Worm (Caenorhabditis elegans) whole organism, L4 larva: ENCODE results near the gene Y46G5A.47.

Source experiments
- F10B5.3 ChIP-seq: sonication (generic microtip); optimal IDR thresholded peaks from 2 replicates; lab custom pipeline; 2016; ENCODE audit warnings: mild to moderate bottlenecking, missing genetic modification characterization, missing compliant biosample characterization
- F26F4.8 ChIP-seq: fragments of 200-800 bp; sonication (Bioruptor generic); conservative IDR thresholded peaks from 2 replicates; pipeline ENCODE4 v1.3.6; 2022; ENCODE audit warnings: missing genetic modification characterization, missing compliant biosample characterization
- F37D6.2 ChIP-seq: sonication (generic microtip); optimal IDR thresholded peaks from 2 replicates; lab custom pipeline; 2016; ENCODE audit warnings: mild to moderate bottlenecking, missing genetic modification characterization, missing compliant biosample characterization
- F49E8.2 ChIP-seq: sonication (generic microtip); optimal IDR thresholded peaks from 2 replicates; lab custom pipeline; 2016; ENCODE audit warnings: missing compliant biosample characterization, mild to moderate bottlenecking, missing genetic modification characterization, borderline replicate concordance
- Y48G9A.11 ChIP-seq: fragments of 200-800 bp; sonication (Bioruptor generic); IDR thresholded peaks from 2 replicates; pipeline ENCODE4 v1.3.6; 2022; ENCODE audit warnings: missing genetic modification reagents, missing genetic modification characterization, missing compliant biosample characterization
- aha-1 ChIP-seq: fragments of 150-350 bp; peaks from one replicate; lab custom pipeline; 2014; ENCODE audit warnings: missing biosample characterization, missing genetic modification characterization
- aly-2 ChIP-seq: sonication (generic microtip); optimal IDR thresholded peaks from 2 replicates; lab custom pipeline; 2018; ENCODE audit warnings: missing biosample characterization, missing genetic modification characterization
- ceh-20 ChIP-seq: fragments of 200-800 bp; sonication (Bioruptor generic); IDR thresholded peaks from 2 replicates; pipeline ENCODE4 v1.3.6; 2022; ENCODE audit warnings: missing genetic modification reagents, missing genetic modification characterization, missing compliant biosample characterization
- ceh-28 ChIP-seq: fragments of 150-350 bp; optimal IDR thresholded peaks from 2 replicates; lab custom pipeline; 2014; ENCODE audit warnings: missing biosample characterization, missing genetic modification reagents, missing genetic modification characterization
- ces-1 ChIP-seq: fragments of 150-350 bp; sonication (generic microtip); optimal IDR thresholded peaks from 4 replicates; lab custom pipeline; 2014; ENCODE audit warnings: missing biosample characterization, missing genetic modification reagents, missing genetic modification characterization
- daf-16 ChIP-seq, 3 experiments: sonication (generic microtip); optimal IDR thresholded peaks; 2 replicates each; lab custom pipeline; 2016 to 2017; ENCODE audit warnings: missing genetic modification characterization in 3 of 3, missing genetic modification reagents in 3 of 3, mild to moderate bottlenecking in 2 of 3, missing compliant biosample characterization in 2 of 3, missing biosample characterization in 1 of 3, moderate library complexity in 1 of 3
- dpl-1 ChIP-seq: fragments of 150-350 bp; optimal IDR thresholded peaks from 2 replicates; lab custom pipeline; 2014; ENCODE audit warnings: missing biosample characterization, missing genetic modification reagents, missing genetic modification characterization
- dve-1 ChIP-seq: sonication (generic microtip); optimal IDR thresholded peaks from 2 replicates; lab custom pipeline; 2017; ENCODE audit warnings: antibody characterized with exemption, mild to moderate bottlenecking, missing genetic modification characterization, missing compliant biosample characterization; ENCODE audit not compliant: insufficient read depth
- hif-1 ChIP-seq, 2 experiments: sonication (generic microtip); optimal IDR thresholded peaks; 2 replicates each; lab custom pipeline; 2016 to 2017; ENCODE audit warnings: missing compliant biosample characterization in 2 of 2, missing genetic modification characterization in 2 of 2, missing genetic modification reagents in 2 of 2, missing genotype in 2 of 2, mild to moderate bottlenecking in 1 of 2
- hlh-11 ChIP-seq: fragments of 200-800 bp; sonication (Bioruptor generic); optimal IDR thresholded peaks from 2 replicates; lab custom pipeline; 2018; ENCODE audit warnings: mild to moderate bottlenecking, missing genetic modification characterization, missing compliant biosample characterization
- lin-1 ChIP-seq: fragments of 200-800 bp; sonication (Bioruptor generic); IDR thresholded peaks from 2 replicates; pipeline ENCODE4 v1.3.6; 2022; ENCODE audit warnings: missing genetic modification reagents, missing genetic modification characterization, missing compliant biosample characterization
- lin-29 ChIP-seq: fragments of 200-800 bp; sonication (Bioruptor generic); IDR thresholded peaks from 2 replicates; pipeline ENCODE4 v1.3.6; 2022; ENCODE audit warnings: missing genetic modification reagents, missing genetic modification characterization, missing compliant biosample characterization
- lin-38 ChIP-seq: fragments of 200-800 bp; sonication (Bioruptor generic); IDR thresholded peaks from 2 replicates; pipeline ENCODE4 v1.3.6; 2022; ENCODE audit warnings: missing genetic modification reagents, missing genetic modification characterization, missing compliant biosample characterization
- lsy-2 ChIP-seq, 2 experiments: fragments of 150-350 bp in 1 of 2; sonication (generic microtip) in 1 of 2; optimal IDR thresholded peaks; 2 replicates each; lab custom pipeline; 2014 to 2017; ENCODE audit warnings: missing biosample characterization in 2 of 2, missing genetic modification characterization in 2 of 2
- mep-1 ChIP-seq: fragments of 150-350 bp; sonication (generic microtip); optimal IDR thresholded peaks from 3 replicates; lab custom pipeline; 2014; ENCODE audit warnings: missing biosample characterization, missing genetic modification characterization
- nhr-11 ChIP-seq: fragments of 150-350 bp; optimal IDR thresholded peaks from 2 replicates; lab custom pipeline; 2014; ENCODE audit warnings: missing biosample characterization, missing genetic modification characterization
- nhr-25 ChIP-seq: sonication (generic microtip); optimal IDR thresholded peaks from 2 replicates; lab custom pipeline; 2017; ENCODE audit warnings: missing genetic modification characterization, mild to moderate bottlenecking, missing compliant biosample characterization, antibody characterized with exemption, moderate library complexity, borderline replicate concordance; ENCODE audit not compliant: insufficient read depth
- nhr-48 ChIP-seq: sonication (generic microtip); optimal IDR thresholded peaks from 2 replicates; lab custom pipeline; 2016; ENCODE audit warnings: mild to moderate bottlenecking, missing genetic modification characterization, missing compliant biosample characterization
- php-3 ChIP-seq: fragments of 200-800 bp; sonication (Bioruptor generic); IDR thresholded peaks from 2 replicates; pipeline ENCODE4 v1.3.6; 2022; ENCODE audit warnings: missing genetic modification reagents, missing genetic modification characterization, missing compliant biosample characterization
- pqm-1 ChIP-seq: sonication (generic microtip); optimal IDR thresholded peaks from 2 replicates; lab custom pipeline; 2017; ENCODE audit warnings: missing biosample characterization, missing genetic modification characterization
- rbr-2 ChIP-seq: sonication (generic microtip); optimal IDR thresholded peaks from 2 replicates; lab custom pipeline; 2016; ENCODE audit warnings: missing genotype, missing genetic modification characterization, missing compliant biosample characterization
- saeg-2 ChIP-seq: fragments of 200-800 bp; sonication (Bioruptor generic); IDR thresholded peaks from 2 replicates; pipeline ENCODE4 v1.3.6; 2022; ENCODE audit warnings: missing genetic modification reagents, missing genetic modification characterization, missing compliant biosample characterization
- set-16 ChIP-seq: fragments of 200-800 bp; sonication (Bioruptor generic); IDR thresholded peaks from 2 replicates; pipeline ENCODE4 v1.3.6; 2022; ENCODE audit warnings: missing genetic modification reagents, missing genetic modification characterization, missing compliant biosample characterization
- unc-62 ChIP-seq, 3 experiments: fragments of 150-350 bp in 1 of 3; sonication (generic microtip); optimal IDR thresholded peaks in 2 of 3; peaks in 1 of 3; 1 replicate in 1 of 3; 2 replicates in 2 of 3; lab custom pipeline; 2014 to 2017; ENCODE audit warnings: missing biosample characterization in 3 of 3, missing genetic modification characterization in 3 of 3, missing genetic modification reagents in 3 of 3, missing genotype in 1 of 3
- zag-1 ChIP-seq: fragments of 150-350 bp; optimal IDR thresholded peaks from 2 replicates; lab custom pipeline; 2014; ENCODE audit warnings: missing biosample characterization, missing genetic modification characterization
- zip-2 ChIP-seq: fragments of 150-350 bp; optimal IDR thresholded peaks from 2 replicates; lab custom pipeline; 2014; ENCODE audit warnings: missing biosample characterization, missing genetic modification characterization
- ztf-11 ChIP-seq: fragments of 150-350 bp; optimal IDR thresholded peaks from 2 replicates; lab custom pipeline; 2014; ENCODE audit warnings: missing biosample characterization, missing genetic modification characterization

The Y46G5A.47 gene

ce11 chrII:12813253-12813652 is 8.1 kb upstream of the Y46G5A.47 start:
- no peak for TF ChIP-seq lin-29 (GFP tag; lab: Robert Waterston, UW)
- no peak for TF ChIP-seq php-3 (GFP tag; lab: Robert Waterston, UW)
- peak; percentile 95 for TF ChIP-seq aha-1 (tag; lab: Kevin White, UChicago)

ce11 chrII:12810709-12811108 is 5.6 kb upstream of the Y46G5A.47 start, which contains the start of gene Y46G5A.20:
Gene Y46G5A.20 (plus strand): TSS chrII:12811009.
- peak; percentile 15 for TF ChIP-seq pqm-1 (tag; lab: Kevin White, UChicago)
- TF ChIP-seq daf-16 (GFP tag; optimal IDR thresholded peaks at IDR 0.05; lab: Kevin White, UChicago): no peak
- TF ChIP-seq daf-16 (tag; optimal IDR thresholded peaks at IDR 0.05; lab: Kevin White, UChicago): peak; percentile 52
- TF ChIP-seq nhr-11 (tag; lab: Kevin White, UChicago): no peak

- no peak for TF ChIP-seq pqm-1 (tag; lab: Kevin White, UChicago)
- TF ChIP-seq zag-1 (tag; lab: Kevin White, UChicago): no peak
- no peak for TF ChIP-seq rbr-2
- no peak for TF ChIP-seq ceh-28 (tag; lab: Kevin White, UChicago)
- TF ChIP-seq hif-1 (tag; optimal IDR thresholded peaks at IDR 0.05; lab: Kevin White, UChicago): peak in 1 of 2 experiments; percentile 37
- TF ChIP-seq mep-1 (tag; lab: Kevin White, UChicago): no peak
- no peak for TF ChIP-seq saeg-2 (GFP tag; lab: Robert Waterston, UW)
- no peak for TF ChIP-seq ces-1 (GFP tag; lab: Kevin White, UChicago)
- TF ChIP-seq aly-2 (tag; lab: Kevin White, UChicago): no peak
- TF ChIP-seq dpl-1 (GFP tag; lab: Kevin White, UChicago): no peak
- TF ChIP-seq nhr-48 (tag; lab: Kevin White, UChicago): no peak
- no peak for TF ChIP-seq ceh-20
- TF ChIP-seq lsy-2 (tag; optimal IDR thresholded peaks at IDR 0.05; lab: Kevin White, UChicago): no peak
- peak; percentile 87 for TF ChIP-seq zip-2 (tag; lab: Kevin White, UChicago)
Measured at ce11 chrII:12809725-12810124, 4.6 kb upstream of the Y46G5A.47 start.

ce11 chrII:12808746-12809145 is 3.6 kb upstream of the Y46G5A.47 start:
- TF ChIP-seq F26F4.8 (GFP tag; lab: Robert Waterston, UW) (no peak), dve-1 (tag; lab: Kevin White, UChicago) (no peak), ztf-11 (tag; lab: Kevin White, UChicago) (no peak), unc-62 (GFP tag; optimal IDR thresholded peaks at IDR 0.05 in 1 of 2; lab: Kevin White, UChicago) (no peak), unc-62 (tag; optimal IDR thresholded peaks at IDR 0.05; lab: Kevin White, UChicago) (no peak), lin-1 (GFP tag; lab: Robert Waterston, UW) (no peak), F49E8.2 (tag; lab: Kevin White, UChicago) (peak; percentile 68), Y48G9A.11 (GFP tag; lab: Robert Waterston, UW) (no peak), F37D6.2 (tag; lab: Kevin White, UChicago) (no peak), lin-38 (GFP tag; lab: Robert Waterston, UW) (peak; percentile 36; the same call in 1 of the 2 replicates), php-3 (GFP tag; lab: Robert Waterston, UW) (no peak), F10B5.3 (tag; lab: Kevin White, UChicago) (no peak)

ce11 chrII:12806602-12807182 is 1.6 kb upstream of the Y46G5A.47 start, which contains the start of gene spds-1:
Gene spds-1 (plus strand): TSS chrII:12806899.
- TF ChIP-seq nhr-25 (tag; lab: Kevin White, UChicago) (no peak), nhr-48 (tag; lab: Kevin White, UChicago) (no peak), set-16 (GFP tag; lab: Robert Waterston, UW) (peak; percentile 60), pqm-1 (tag; lab: Kevin White, UChicago) (peak; percentile 48), hlh-11 (tag; lab: Kevin White, UChicago) (peak; percentile 8)
